Worm (Caenorhabditis elegans): ENCODE measurements around the gene C12D12.1.
A peak's percentile ranks its signal among the peaks of the same experiment; 100 is the strongest.

C12D12.1 gene

DNA sequence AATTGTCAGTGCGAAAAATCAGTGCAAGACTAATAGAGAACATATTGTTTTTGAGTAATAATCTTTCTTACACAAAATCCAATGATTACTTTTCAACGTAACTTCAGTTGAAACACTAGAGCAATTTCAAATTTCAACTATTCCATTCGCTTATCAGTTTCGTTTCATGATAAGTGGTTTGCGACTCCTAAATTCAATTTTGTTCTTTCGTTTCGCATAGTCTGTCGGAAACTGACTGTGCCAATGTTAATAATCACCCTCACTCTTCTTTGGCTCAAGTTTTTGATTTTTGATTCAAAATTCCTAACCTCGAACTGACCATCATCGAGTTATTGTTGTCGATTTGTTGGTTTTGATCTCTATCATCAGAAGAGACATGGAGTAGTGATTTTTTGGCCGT is 49.7 kb downstream of the C12D12.1 start:
- TF ChIP-seq pqm-1 (tag; optimal IDR thresholded peaks at IDR 0.05) (peak; percentile 85), jun-1 (tag; optimal IDR thresholded peaks at IDR 0.05) (no peak), sea-2 (GFP tag; optimal IDR thresholded peaks at IDR 0.05) (no peak), aly-2 (tag; optimal IDR thresholded peaks at IDR 0.05) (no peak), snpc-4 (tag; optimal IDR thresholded peaks at IDR 0.05) (no peak), nfya-1 (tag; optimal IDR thresholded peaks at IDR 0.05; ENCODE audit: insufficient read depth) (no peak), elt-2 (tag; optimal IDR thresholded peaks at IDR 0.05) (peak; percentile 68), egl-27 (tag; optimal IDR thresholded peaks at IDR 0.05) (no peak), lsy-12 (tag; optimal IDR thresholded peaks at IDR 0.05) (no peak), ceh-82 (tag; optimal IDR thresholded peaks at IDR 0.05) (no peak), ceh-16 (tag; optimal IDR thresholded peaks at IDR 0.05) (no peak), nhr-23 (tag; optimal IDR thresholded peaks at IDR 0.05) (no peak), tbx-2 (tag; optimal IDR thresholded peaks at IDR 0.05) (no peak), ceh-9 (tag; optimal IDR thresholded peaks at IDR 0.05) (no peak)

DNA sequence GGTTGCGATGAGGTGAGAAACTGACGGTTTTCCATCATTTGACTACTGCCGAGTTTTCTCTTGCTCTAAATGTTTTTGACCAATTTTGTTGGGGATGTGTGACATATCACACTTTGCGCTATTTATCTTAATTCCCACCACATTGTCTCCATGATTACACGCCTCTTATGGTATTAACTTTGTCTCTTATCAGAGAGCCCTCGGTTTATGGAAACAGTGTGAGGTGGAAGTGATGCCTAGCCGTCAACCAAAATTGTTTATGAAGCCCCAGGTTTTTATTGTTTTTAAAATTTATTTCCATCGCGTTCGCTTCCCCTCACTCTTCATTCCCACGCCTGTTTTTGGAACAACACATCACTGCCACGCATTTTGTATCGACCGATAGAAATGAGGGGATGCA is 52.1 kb downstream of the C12D12.1 start:
- TF ChIP-seq elt-2 (tag; optimal IDR thresholded peaks at IDR 0.05) = peak; percentile 73
- TF ChIP-seq pqm-1 (tag; optimal IDR thresholded peaks at IDR 0.05) = peak; percentile 34
- TF ChIP-seq jun-1 (tag; optimal IDR thresholded peaks at IDR 0.05) = peak; percentile 30
- no peak for TF ChIP-seq nfya-1 (tag; optimal IDR thresholded peaks at IDR 0.05; ENCODE audit: insufficient read depth)

DNA sequence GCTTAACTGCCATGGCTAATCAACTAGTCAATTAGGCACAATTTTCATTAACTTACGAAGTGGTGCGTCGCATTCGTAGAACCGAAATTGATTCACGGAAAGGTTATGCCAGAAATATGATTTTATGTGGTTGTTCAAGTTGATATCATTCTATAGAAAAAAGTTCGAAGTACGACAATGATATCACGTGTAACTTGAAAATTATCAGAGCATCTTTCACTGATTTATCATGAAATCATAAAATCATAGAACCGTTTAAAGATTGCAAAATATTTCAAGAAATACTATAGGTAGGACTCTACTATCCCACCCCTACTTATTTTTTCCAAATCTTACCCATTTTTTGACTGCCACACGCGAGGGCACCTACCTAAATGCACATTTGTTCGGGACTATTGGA is 53.9 kb downstream of the C12D12.1 start:
- TF ChIP-seq ztf-11 (tag; optimal IDR thresholded peaks at IDR 0.05) = no peak
- no peak for TF ChIP-seq hmg-11 (tag; optimal IDR thresholded peaks at IDR 0.05)
- no peak for TF ChIP-seq zag-1 (tag; optimal IDR thresholded peaks at IDR 0.05)
- TF ChIP-seq egl-27 (tag; optimal IDR thresholded peaks at IDR 0.05) = no peak
- no peak for TF ChIP-seq nhr-67 (tag; optimal IDR thresholded peaks at IDR 0.05)
- TF ChIP-seq pqm-1 (tag; optimal IDR thresholded peaks at IDR 0.05) = peak; percentile 77
- no peak for TF ChIP-seq lin-39 (tag; optimal IDR thresholded peaks at IDR 0.05)
- no peak for TF ChIP-seq pha-4 (tag; optimal IDR thresholded peaks at IDR 0.05)
- no peak for TF ChIP-seq R02D3.7 (tag; optimal IDR thresholded peaks at IDR 0.05)
- peak; percentile 81 for TF ChIP-seq elt-2 (tag; optimal IDR thresholded peaks at IDR 0.05)

- no peak for TF ChIP-seq elt-1 (tag; optimal IDR thresholded peaks at IDR 0.05)
- no peak for TF ChIP-seq snpc-4 (tag; optimal IDR thresholded peaks at IDR 0.05)
- no peak for TF ChIP-seq sea-2 (GFP tag; optimal IDR thresholded peaks at IDR 0.05)
- TF ChIP-seq pha-4 (tag; optimal IDR thresholded peaks at IDR 0.05) = no peak
- TF ChIP-seq ama-1 (optimal IDR thresholded peaks at IDR 0.05) = no peak
- TF ChIP-seq ztf-11 (tag; optimal IDR thresholded peaks at IDR 0.05) = no peak
These were observed 54.6 kb downstream of the C12D12.1 start for ce11 chrX:3553687-3554086.

DNA sequence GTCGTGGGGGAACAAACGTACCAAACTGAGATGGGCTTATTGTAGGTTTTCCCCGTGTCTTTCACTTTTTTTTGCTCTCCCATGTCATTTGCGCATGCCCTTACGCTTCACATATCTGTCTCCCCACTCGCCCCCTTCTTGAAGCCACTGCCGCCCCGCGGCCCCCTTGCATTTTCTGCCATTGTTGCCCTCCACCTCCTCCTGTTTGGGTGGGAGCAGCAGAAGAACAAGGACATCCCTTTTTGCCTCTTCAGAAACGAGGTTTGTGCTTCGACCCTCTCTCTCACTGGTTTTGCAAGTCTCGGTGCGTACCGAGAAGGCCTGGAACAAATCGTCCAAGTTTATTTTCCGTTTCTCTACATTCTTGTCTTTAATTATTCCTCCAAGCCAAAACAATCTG is 55.1 kb downstream of the C12D12.1 start:
- no peak for TF ChIP-seq nhr-23 (tag; optimal IDR thresholded peaks at IDR 0.05)
- TF ChIP-seq jun-1 (tag; optimal IDR thresholded peaks at IDR 0.05) = no peak
- TF ChIP-seq elt-3 (tag; optimal IDR thresholded peaks at IDR 0.05) = no peak
- TF ChIP-seq mml-1 (tag; optimal IDR thresholded peaks at IDR 0.05) = no peak
- TF ChIP-seq egl-5 (tag; optimal IDR thresholded peaks at IDR 0.05) = no peak
- TF ChIP-seq pqm-1 (tag; optimal IDR thresholded peaks at IDR 0.05) = no peak
- no peak for TF ChIP-seq lin-39 (tag; optimal IDR thresholded peaks at IDR 0.05)

Measured in whole organism, L3 larva.